Worm (Caenorhabditis elegans) whole organism, L2 larva: ENCODE measurements around the gene F32D8.5.

Experiments used
- F13H6.1 ChIP-seq: sonication (generic microtip); optimal IDR thresholded peaks from 2 replicates; lab custom pipeline; 2016; ENCODE audit warnings: missing genetic modification characterization, missing compliant biosample characterization
- ZK546.5 ChIP-seq: sonication (generic microtip); optimal IDR thresholded peaks from 2 replicates; lab custom pipeline; 2017; ENCODE audit warnings: missing biosample characterization, missing genetic modification characterization
- nhr-237 ChIP-seq: fragments of 150-350 bp; optimal IDR thresholded peaks from 2 replicates; lab custom pipeline; 2014; ENCODE audit warnings: missing biosample characterization, missing genetic modification characterization

DNA sequence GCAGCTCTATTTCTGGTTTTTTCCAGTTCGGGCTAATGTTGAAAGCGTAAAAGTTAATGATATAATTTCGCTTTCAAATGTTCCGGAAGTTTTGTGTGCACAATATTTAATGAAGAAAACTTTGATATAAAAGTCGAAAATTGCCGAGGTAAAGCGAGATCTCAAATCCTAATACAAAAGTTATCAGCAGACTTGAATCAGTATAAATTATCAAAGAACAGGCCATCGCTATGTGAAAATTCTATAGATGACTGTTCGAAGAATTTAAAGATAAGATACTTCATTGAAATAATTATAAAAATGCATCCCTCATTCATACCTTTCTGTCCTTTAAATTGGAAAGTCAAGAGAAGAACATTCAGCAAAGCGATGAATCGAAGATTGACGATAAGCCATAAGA, 47.7 kb upstream of the F32D8.5 start, which contains the start of gene C29A12.6:
- no peak for TF ChIP-seq ZK546.5
- TF ChIP-seq F13H6.1: no peak
- no peak for TF ChIP-seq nhr-237 (tag; lab: Kevin White, UChicago)
